Fruit fly (Drosophila melanogaster): ENCODE results near the gene CG42502.

DNA sequence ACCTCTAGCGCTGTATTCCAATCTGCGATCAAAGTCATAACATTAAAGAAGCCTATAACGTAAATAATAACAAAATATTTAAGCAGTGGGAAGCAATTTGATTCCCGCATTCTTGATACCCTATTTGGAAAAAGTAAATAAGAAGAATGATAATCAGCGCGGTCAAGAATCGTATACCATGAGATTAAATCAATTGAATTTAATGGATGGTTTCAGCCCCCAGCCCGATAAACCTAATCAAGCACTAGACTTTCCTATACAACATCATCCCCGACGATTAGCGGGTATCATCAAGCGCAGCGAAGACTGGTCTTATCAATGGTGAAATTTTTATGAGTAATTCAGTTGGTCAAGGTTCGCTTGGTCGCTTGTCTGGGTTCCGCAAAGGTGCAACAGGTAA, 32.5 kb upstream of the CG42502 start:
- TF ChIP-seq EcR (GFP tag; optimal IDR thresholded peaks at IDR 0.05) (no peak), Dll (optimal IDR thresholded peaks at IDR 0.05) (no peak), pan (optimal IDR thresholded peaks at IDR 0.05) (no peak), CG8478 (optimal IDR thresholded peaks at IDR 0.05) (no peak)

Data from whole organism.